Fruit fly (Drosophila melanogaster) whole organism, wandering third instar larva: ENCODE results near the gene futsch.

Source experiments
- CG9705 ChIP-seq: fragments of 200-800 bp; sonication (Bioruptor generic); optimal IDR thresholded peaks from 2 replicates; lab custom pipeline; 2018; ENCODE audit warnings: missing biosample characterization, mild to moderate bottlenecking, missing genetic modification characterization
- Hr78 ChIP-seq: fragments of >200 bp; optimal IDR thresholded peaks from 2 replicates; lab custom pipeline; 2017; ENCODE audit warnings: missing biosample characterization, missing genetic modification characterization
- Myc ChIP-seq: fragments of >200 bp; optimal IDR thresholded peaks from 2 replicates; lab custom pipeline; 2017
- fru ChIP-seq: fragments of 200-800 bp; sonication (Bioruptor generic); optimal IDR thresholded peaks from 3 replicates; lab custom pipeline; 2016; ENCODE audit warnings: missing biosample characterization, mild to moderate bottlenecking, missing genetic modification characterization
- usp ChIP-seq: fragments of >200 bp; optimal IDR thresholded peaks from 2 replicates; lab custom pipeline; 2017; ENCODE audit warnings: missing biosample characterization, missing genetic modification characterization
- woc ChIP-seq: sonication (Bioruptor generic); optimal IDR thresholded peaks from 2 replicates; lab custom pipeline; 2016; ENCODE audit warnings: missing biosample characterization, mild to moderate bottlenecking, missing genetic modification characterization

- no peak for TF ChIP-seq CG9705 (GFP tag; lab: Kevin White, UChicago)
- no peak for TF ChIP-seq usp (GFP tag; lab: Kevin White, UChicago)
- no peak for TF ChIP-seq Hr78
- no peak for TF ChIP-seq woc
- TF ChIP-seq fru (GFP tag; lab: Kevin White, UChicago): no peak
- TF ChIP-seq Myc (lab: Kevin White, UChicago): no peak
Measured at dm6 chrX:1461544-1461943, 52.7 kb downstream of the futsch start, which contains the start of gene CG14787.
